Fruit fly (Drosophila melanogaster) whole organism, embryonic: ENCODE measurements around the gene CG15696.

ENCODE experiments used
- BtbVII ChIP-seq: fragments of 200-800 bp; sonication (Bioruptor generic); optimal IDR thresholded peaks from 3 replicates; lab custom pipeline; 2017; ENCODE audit warnings: missing biosample characterization, mild to moderate bottlenecking, missing genetic modification characterization
- CG10209 ChIP-seq: fragments of 200-800 bp; sonication (Bioruptor generic); optimal IDR thresholded peaks from 3 replicates; lab custom pipeline; 2017; ENCODE audit warnings: missing biosample characterization, mild to moderate bottlenecking, missing genetic modification characterization, missing genetic modification reagents
- CG11398 ChIP-seq: fragments of 200-800 bp; sonication (Bioruptor generic); optimal IDR thresholded peaks from 2 replicates; lab custom pipeline; 2016; ENCODE audit warnings: missing biosample characterization, missing genetic modification characterization
- CG12071 ChIP-seq: fragments of 200-800 bp; sonication (Bioruptor generic); optimal IDR thresholded peaks from 3 replicates; lab custom pipeline; 2018; ENCODE audit warnings: missing biosample characterization, mild to moderate bottlenecking, missing genetic modification characterization
- CG12299 ChIP-seq: fragments of 200-800 bp; sonication (Bioruptor generic); optimal IDR thresholded peaks from 2 replicates; lab custom pipeline; 2018; ENCODE audit warnings: missing biosample characterization, mild to moderate bottlenecking, missing genetic modification characterization
- CG13123 ChIP-seq: fragments of 200-800 bp; sonication (Bioruptor generic); optimal IDR thresholded peaks from 2 replicates; lab custom pipeline; 2016; ENCODE audit warnings: missing biosample characterization, missing genetic modification characterization
- CG1603 ChIP-seq: fragments of 200-800 bp; sonication (Bioruptor generic); optimal IDR thresholded peaks from 2 replicates; lab custom pipeline; 2019; ENCODE audit warnings: missing biosample characterization, mild to moderate bottlenecking, missing genetic modification characterization, moderate library complexity
- CG17186 ChIP-seq: fragments of 200-800 bp; sonication (Bioruptor generic); optimal IDR thresholded peaks from 3 replicates; lab custom pipeline; 2017; ENCODE audit warnings: missing biosample characterization, missing genetic modification reagents, missing genetic modification characterization
- CG17829 ChIP-seq: fragments of 200-800 bp; optimal IDR thresholded peaks from 2 replicates; lab custom pipeline; 2019; ENCODE audit warnings: missing biosample characterization, mild to moderate bottlenecking, missing genetic modification characterization, moderate library complexity
- CG2199 ChIP-seq: fragments of 200-800 bp; sonication (Bioruptor generic); IDR thresholded peaks from 3 replicates; pipeline ENCODE4 v1.3.6; 2022; ENCODE audit warnings: missing biosample characterization, missing genetic modification characterization
- CG31441 ChIP-seq: fragments of 200-800 bp; sonication (Bioruptor generic); IDR thresholded peaks from 2 replicates; pipeline ENCODE4 v1.3.6; 2022; ENCODE audit warnings: missing biosample characterization, missing genetic modification characterization
- CG33213 ChIP-seq: fragments of 200-800 bp; sonication (Bioruptor generic); optimal IDR thresholded peaks from 3 replicates; lab custom pipeline; 2016; ENCODE audit warnings: missing biosample characterization, missing genetic modification characterization
- CG33557 ChIP-seq: fragments of 200-800 bp; sonication (Bioruptor generic); optimal IDR thresholded peaks from 2 replicates; lab custom pipeline; 2019; ENCODE audit warnings: missing biosample characterization, mild to moderate bottlenecking, missing genetic modification characterization, moderate library complexity
- CG34422 ChIP-seq: fragments of 200-800 bp; sonication (Bioruptor generic); IDR thresholded peaks from 3 replicates; pipeline ENCODE4 v1.3.6; 2022; ENCODE audit warnings: missing biosample characterization, missing genetic modification characterization
- CG3995 ChIP-seq: fragments of 200-800 bp; sonication (Bioruptor generic); optimal IDR thresholded peaks from 3 replicates; lab custom pipeline; 2016; ENCODE audit warnings: missing biosample characterization, missing genetic modification characterization
- CG42726 ChIP-seq: fragments of 200-800 bp; sonication (Bioruptor generic); IDR thresholded peaks from 2 replicates; pipeline ENCODE4 v1.3.6; 2022; ENCODE audit warnings: missing biosample characterization, missing genetic modification characterization; ENCODE audit not compliant: partially characterized antibody
- CG6175 ChIP-seq: fragments of 200-800 bp; sonication (Bioruptor generic); IDR thresholded peaks from 3 replicates; pipeline ENCODE4 v1.3.6; 2022; ENCODE audit warnings: missing biosample characterization, missing genetic modification characterization
- CG6272 ChIP-seq: fragments of 200-800 bp; sonication (Bioruptor generic); IDR thresholded peaks from 2 replicates; pipeline ENCODE4 v1.3.6; 2022; ENCODE audit warnings: missing biosample characterization, missing genetic modification characterization
- CG7786 ChIP-seq: fragments of 200-800 bp; sonication (Bioruptor generic); optimal IDR thresholded peaks from 2 replicates; lab custom pipeline; 2016; ENCODE audit warnings: missing biosample characterization, missing genetic modification characterization
- D ChIP-seq, 2 experiments: fragments of 200-800 bp in 1 of 2; fragments of >200 bp in 1 of 2; sonication (Bioruptor generic) in 1 of 2; optimal IDR thresholded peaks; 2 replicates in 1 of 2; 3 replicates in 1 of 2; lab custom pipeline; 2017; ENCODE audit warnings: mild to moderate bottlenecking in 1 of 2, missing biosample characterization in 1 of 2, missing genetic modification characterization in 1 of 2, missing genetic modification reagents in 1 of 2
- Dbx ChIP-seq: fragments of 200-800 bp; sonication (Bioruptor generic); IDR thresholded peaks from 3 replicates; pipeline ENCODE4 v1.3.6; 2022; ENCODE audit warnings: missing biosample characterization, missing genetic modification characterization
- Doc3 ChIP-seq: fragments of 200-800 bp; sonication (Bioruptor generic); IDR thresholded peaks from 3 replicates; pipeline ENCODE4 v1.3.6; 2022; ENCODE audit warnings: missing biosample characterization, missing genetic modification characterization; ENCODE audit not compliant: partially characterized antibody
- Dref ChIP-seq: fragments of 200-800 bp; sonication (Bioruptor generic); IDR thresholded peaks from 2 replicates; pipeline ENCODE4 v1.3.6; 2022; ENCODE audit warnings: missing biosample characterization, missing genetic modification characterization
- Gsc ChIP-seq: fragments of 200-800 bp; sonication (Bioruptor generic); IDR thresholded peaks from 2 replicates; pipeline ENCODE4 v1.3.6; 2022; ENCODE audit warnings: missing biosample characterization, missing genetic modification characterization
- Hand ChIP-seq: fragments of 200-800 bp; sonication (Bioruptor generic); optimal IDR thresholded peaks from 2 replicates; lab custom pipeline; 2017; ENCODE audit warnings: mild to moderate bottlenecking, missing biosample characterization, missing genetic modification reagents, missing genetic modification characterization
- HmgZ ChIP-seq: fragments of 200-800 bp; sonication (Bioruptor generic); optimal IDR thresholded peaks from 2 replicates; lab custom pipeline; 2018; ENCODE audit warnings: missing biosample characterization, mild to moderate bottlenecking, missing genetic modification characterization
- Hr3 ChIP-seq: fragments of 200-800 bp; sonication (Bioruptor generic); optimal IDR thresholded peaks from 3 replicates; lab custom pipeline; 2016; ENCODE audit warnings: missing biosample characterization, missing genetic modification characterization
- Hr39 ChIP-seq: fragments of >200 bp; optimal IDR thresholded peaks from 2 replicates; lab custom pipeline; 2017
- Mrtf ChIP-seq: fragments of 200-800 bp; sonication (Bioruptor generic); IDR thresholded peaks from 3 replicates; pipeline ENCODE4 v1.3.6; 2022; ENCODE audit warnings: missing biosample characterization, missing genetic modification characterization
- Myb ChIP-seq: fragments of 200-800 bp; sonication (Bioruptor generic); optimal IDR thresholded peaks from 2 replicates; lab custom pipeline; 2016; ENCODE audit warnings: missing biosample characterization, missing genetic modification characterization
- Nf-YC ChIP-seq: fragments of 200-800 bp; optimal IDR thresholded peaks from 3 replicates; lab custom pipeline; 2019; ENCODE audit warnings: missing biosample characterization, mild to moderate bottlenecking, missing genetic modification characterization, moderate library complexity
- Oli ChIP-seq: fragments of 200-800 bp; sonication (Bioruptor generic); optimal IDR thresholded peaks from 2 replicates; lab custom pipeline; 2018; ENCODE audit warnings: missing biosample characterization, mild to moderate bottlenecking, missing genetic modification characterization, moderate library complexity
- Scr ChIP-seq: fragments of 200-800 bp; sonication (Bioruptor generic); IDR thresholded peaks from 2 replicates; pipeline ENCODE4 v1.3.6; 2022; ENCODE audit warnings: missing biosample characterization, missing genetic modification characterization; ENCODE audit not compliant: partially characterized antibody
- ase ChIP-seq: fragments of 200-800 bp; sonication (Bioruptor generic); IDR thresholded peaks from 3 replicates; pipeline ENCODE4 v1.3.6; 2022; ENCODE audit warnings: missing biosample characterization, missing genetic modification characterization
- bsh ChIP-seq, 2 experiments: fragments of 200-800 bp; sonication (Bioruptor generic); optimal IDR thresholded peaks; 2 replicates each; lab custom pipeline; 2017 to 2018; ENCODE audit warnings: mild to moderate bottlenecking in 2 of 2, missing biosample characterization in 2 of 2, missing genetic modification characterization in 2 of 2, moderate library complexity in 1 of 2
- btn ChIP-seq: fragments of 200-800 bp; sonication (Bioruptor generic); optimal IDR thresholded peaks from 2 replicates; lab custom pipeline; 2016; ENCODE audit warnings: missing biosample characterization, missing genetic modification characterization
- cato ChIP-seq: fragments of 200-800 bp; sonication (Bioruptor generic); optimal IDR thresholded peaks from 2 replicates; lab custom pipeline; 2016; ENCODE audit warnings: missing biosample characterization, missing genetic modification characterization, borderline replicate concordance
- crc ChIP-seq: fragments of 200-800 bp; sonication (Bioruptor generic); optimal IDR thresholded peaks from 2 replicates; lab custom pipeline; 2016; ENCODE audit warnings: missing biosample characterization, missing genetic modification characterization
- dmrt11E ChIP-seq: fragments of 200-800 bp; sonication (Bioruptor generic); optimal IDR thresholded peaks from 3 replicates; lab custom pipeline; 2018; ENCODE audit warnings: missing biosample characterization, mild to moderate bottlenecking, missing genetic modification characterization, moderate library complexity
- fd64A ChIP-seq: fragments of 200-800 bp; sonication (Bioruptor generic); optimal IDR thresholded peaks from 3 replicates; lab custom pipeline; 2018; ENCODE audit warnings: missing biosample characterization, mild to moderate bottlenecking, missing genetic modification characterization
- jing ChIP-seq: fragments of 200-800 bp; sonication (Bioruptor generic); optimal IDR thresholded peaks from 2 replicates; lab custom pipeline; 2018; ENCODE audit warnings: missing biosample characterization, mild to moderate bottlenecking, missing genetic modification characterization
- kah ChIP-seq: fragments of 200-800 bp; sonication (Bioruptor generic); optimal IDR thresholded peaks from 2 replicates; lab custom pipeline; 2018; ENCODE audit warnings: missing biosample characterization, mild to moderate bottlenecking, missing genetic modification characterization
- luna ChIP-seq: fragments of 200-800 bp; sonication (Bioruptor generic); optimal IDR thresholded peaks from 2 replicates; lab custom pipeline; 2016; ENCODE audit warnings: missing biosample characterization, missing genetic modification characterization
- mirr ChIP-seq: fragments of 200-800 bp; sonication (Bioruptor generic); optimal IDR thresholded peaks from 3 replicates; lab custom pipeline; 2018; ENCODE audit warnings: missing biosample characterization, mild to moderate bottlenecking, missing genetic modification characterization
- nerfin-2 ChIP-seq: fragments of 200-800 bp; sonication (Bioruptor generic); IDR thresholded peaks from 2 replicates; pipeline ENCODE4 v1.3.6; 2022; ENCODE audit warnings: missing biosample characterization, missing genetic modification characterization; ENCODE audit not compliant: partially characterized antibody
- nmo ChIP-seq: fragments of 200-800 bp; sonication (Bioruptor generic); optimal IDR thresholded peaks from 2 replicates; lab custom pipeline; 2018; ENCODE audit warnings: missing biosample characterization, mild to moderate bottlenecking, missing genetic modification characterization, moderate library complexity
- pita ChIP-seq: fragments of 200-800 bp; sonication (Bioruptor generic); optimal IDR thresholded peaks from 2 replicates; lab custom pipeline; 2017; ENCODE audit warnings: missing biosample characterization, mild to moderate bottlenecking, missing genetic modification characterization
- ranshi ChIP-seq: fragments of 200-800 bp; sonication (Bioruptor generic); IDR thresholded peaks from 2 replicates; pipeline ENCODE4 v1.3.6; 2022; ENCODE audit warnings: missing biosample characterization, missing genetic modification characterization
- sob ChIP-seq: fragments of 200-800 bp; sonication (Bioruptor generic); IDR thresholded peaks from 2 replicates; pipeline ENCODE4 v1.3.6; 2022; ENCODE audit warnings: missing biosample characterization, missing genetic modification characterization

Gene CG15696

dm6 chr3R:20828520-20829415 lies 18.1 kb upstream of the CG15696 start (continued):
- TF ChIP-seq CG3995 (GFP tag; lab: Kevin White, UChicago): no peak
- no peak for TF ChIP-seq bsh (GFP tag; optimal IDR thresholded peaks at IDR 0.05; lab: Kevin White, UChicago)
- no peak for TF ChIP-seq CG12299 (tag; lab: Kevin White, UChicago)
- no peak for TF ChIP-seq CG1603 (tag; lab: Kevin White, UChicago)
- peak; percentile 29 for TF ChIP-seq mirr (GFP tag; lab: Kevin White, UChicago)
- TF ChIP-seq sob (GFP tag; lab: Robert Waterston, UW): no peak
- TF ChIP-seq Oli: no peak
- TF ChIP-seq Dbx (GFP tag; lab: Robert Waterston, UW): no peak
- no peak for TF ChIP-seq Hr3 (GFP tag; lab: Kevin White, UChicago)
- no peak for TF ChIP-seq crc (GFP tag; lab: Kevin White, UChicago)
- peak; percentile 99 for TF ChIP-seq kah (GFP tag; lab: Kevin White, UChicago)
- TF ChIP-seq CG31441 (GFP tag; lab: Robert Waterston, UW): no peak
- no peak for TF ChIP-seq CG13123 (GFP tag; lab: Kevin White, UChicago)
- no peak for TF ChIP-seq Dref (GFP tag; lab: Robert Waterston, UW)
- TF ChIP-seq Nf-YC (tag; lab: Kevin White, UChicago): no peak
- 0 out of 2 replicates have a peak, but pooled peaks have one; percentile 20 for TF ChIP-seq Scr
- no peak for TF ChIP-seq Hr39 (lab: Kevin White, UChicago)
- peak; percentile 4 for TF ChIP-seq luna
- TF ChIP-seq jing (GFP tag; lab: Kevin White, UChicago): no peak
- no peak for TF ChIP-seq btn (GFP tag; lab: Kevin White, UChicago)
- TF ChIP-seq Doc3 (GFP tag; lab: Robert Waterston, UW): no peak
- 0 out of 2 replicates have a peak, but pooled peaks have one; percentile 21 for TF ChIP-seq ranshi
- TF ChIP-seq CG12071 (GFP tag; lab: Kevin White, UChicago): no peak
- TF ChIP-seq CG6175 (GFP tag; lab: Robert Waterston, UW): no peak
- no peak for TF ChIP-seq BtbVII
- TF ChIP-seq HmgZ (tag; lab: Kevin White, UChicago): no peak
- no peak for TF ChIP-seq ase (GFP tag; lab: Robert Waterston, UW)
- TF ChIP-seq CG10209 (GFP tag; lab: Kevin White, UChicago): no peak
- peak; percentile 29 for TF ChIP-seq Myb (GFP tag; lab: Kevin White, UChicago)
- no peak for TF ChIP-seq CG33213
- TF ChIP-seq CG2199 (GFP tag; lab: Robert Waterston, UW): no peak; the same call in 2 of the 3 replicates
- no peak for TF ChIP-seq Gsc
- no peak for TF ChIP-seq pita (GFP tag; lab: Kevin White, UChicago)
- TF ChIP-seq CG6272: no peak
- TF ChIP-seq D (optimal IDR thresholded peaks at IDR 0.05; lab: Kevin White, UChicago): no peak
- no peak for TF ChIP-seq D (GFP tag; optimal IDR thresholded peaks at IDR 0.05; lab: Kevin White, UChicago)
- TF ChIP-seq CG17829 (tag; lab: Kevin White, UChicago): no peak
- no peak for TF ChIP-seq Mrtf (GFP tag; lab: Robert Waterston, UW)
- TF ChIP-seq CG33557 (GFP tag; lab: Kevin White, UChicago): no peak
- TF ChIP-seq CG34422 (GFP tag; lab: Robert Waterston, UW): peak; percentile 39; the same call in 2 of the 3 replicates
- TF ChIP-seq fd64A (GFP tag; lab: Kevin White, UChicago): no peak
- no peak for TF ChIP-seq CG11398 (GFP tag; lab: Kevin White, UChicago)
- TF ChIP-seq cato (GFP tag; lab: Kevin White, UChicago): no peak
- TF ChIP-seq CG17186 (GFP tag; lab: Kevin White, UChicago): no peak
- TF ChIP-seq nerfin-2 (GFP tag; lab: Robert Waterston, UW): no peak
- no peak for TF ChIP-seq CG42726 (GFP tag; lab: Robert Waterston, UW)
- TF ChIP-seq CG7786: no peak
- TF ChIP-seq dmrt11E (tag; lab: Kevin White, UChicago): no peak
- TF ChIP-seq nmo: no peak
- no peak for TF ChIP-seq Hand (GFP tag; lab: Kevin White, UChicago)
